Fruit fly (Drosophila melanogaster): Measurements from ENCODE around the gene kst.
A peak's percentile ranks its signal among the peaks of the same experiment; 100 is the strongest.

Gene kst

dm6 chr3L:3393951-3394834 lies 57.5 kb downstream of the kst start (continued):
- TF ChIP-seq CG32772 (GFP tag; IDR thresholded peaks at IDR 0.05) (peak; percentile 81), Sox102F (GFP tag; optimal IDR thresholded peaks at IDR 0.05) (peak; percentile 82), Six4 (GFP tag; optimal IDR thresholded peaks at IDR 0.05) (peak; percentile 70), maf-S (GFP tag; optimal IDR thresholded peaks at IDR 0.05) (no peak), Fer3 (tag; optimal IDR thresholded peaks at IDR 0.05) (peak; percentile 62), B-H2 (GFP tag; optimal IDR thresholded peaks at IDR 0.05) (no peak), pan (optimal IDR thresholded peaks at IDR 0.05) (no peak), pan (GFP tag; optimal IDR thresholded peaks at IDR 0.05 in 1 of 2, IDR thresholded peaks at IDR 0.05 in 1 of 2) (peak in 1 of 2 experiments; percentile 73), CG7556 (GFP tag; optimal IDR thresholded peaks at IDR 0.05) (peak; percentile 86), CG2712 (tag; optimal IDR thresholded peaks at IDR 0.05) (peak; percentile 93), CG10979 (tag; optimal IDR thresholded peaks at IDR 0.05) (peak; percentile 96), CG8359 (GFP tag; optimal IDR thresholded peaks at IDR 0.05; ENCODE audit: borderline replicate concordance) (peak; percentile 58), kay (GFP tag; optimal IDR thresholded peaks at IDR 0.05) (peak; percentile 74), CG1792 (GFP tag; optimal IDR thresholded peaks at IDR 0.05) (peak; percentile 80), Sox100B (GFP tag; optimal IDR thresholded peaks at IDR 0.05) (peak; percentile 87), kni (GFP tag; optimal IDR thresholded peaks at IDR 0.05) (peak; percentile 38), sisA (GFP tag; IDR thresholded peaks at IDR 0.05) (peak; percentile 90), row (GFP tag; IDR thresholded peaks at IDR 0.05) (peak; percentile 81; the same call in 2 of the 3 replicates), CG16863 (GFP tag; optimal IDR thresholded peaks at IDR 0.05) (no peak), CG7839 (tag; optimal IDR thresholded peaks at IDR 0.05) (peak; percentile 86), bab2 (GFP tag; optimal IDR thresholded peaks at IDR 0.05) (peak; percentile 77), fd3F (GFP tag; optimal IDR thresholded peaks at IDR 0.05) (no peak), Nf-YC (tag; optimal IDR thresholded peaks at IDR 0.05) (peak; percentile 54), dati (GFP tag; IDR thresholded peaks at IDR 0.05) (peak; percentile 86), Trl (optimal IDR thresholded peaks at IDR 0.05) (no peak), Trl (GFP tag; optimal IDR thresholded peaks at IDR 0.05) (no peak), dmrt99B (tag; optimal IDR thresholded peaks at IDR 0.05) (peak; percentile 88), Ptx1 (GFP tag; IDR thresholded peaks at IDR 0.05) (peak; percentile 86), knrl (GFP tag; IDR thresholded peaks at IDR 0.05; ENCODE audit: partially characterized antibody) (no peak), CG7372 (GFP tag; IDR thresholded peaks at IDR 0.05) (peak; percentile 38), CG6689 (GFP tag; IDR thresholded peaks at IDR 0.05) (no peak; the same call in none of the 2 replicates), Gsc (GFP tag; IDR thresholded peaks at IDR 0.05) (peak; percentile 53), sqz (GFP tag; optimal IDR thresholded peaks at IDR 0.05) (peak; percentile 87), stwl (tag; optimal IDR thresholded peaks at IDR 0.05) (peak; percentile 35), Gug (GFP tag; IDR thresholded peaks at IDR 0.05) (no peak; the same call in 2 of the 4 replicates), CG10543 (GFP tag; optimal IDR thresholded peaks at IDR 0.05) (peak; percentile 28), abd-A (tag; optimal IDR thresholded peaks at IDR 0.05) (peak; percentile 40), CG12071 (GFP tag; optimal IDR thresholded peaks at IDR 0.05) (peak; percentile 19), Stat92E (GFP tag; optimal IDR thresholded peaks at IDR 0.05) (peak in 1 of 3 experiments; percentile 97), dimm (GFP tag; IDR thresholded peaks at IDR 0.05) (peak; percentile 78), Dip3 (GFP tag; optimal IDR thresholded peaks at IDR 0.05) (no peak), Fer2 (tag; optimal IDR thresholded peaks at IDR 0.05) (peak; percentile 48), CG2889 (GFP tag; IDR thresholded peaks at IDR 0.05) (peak; percentile 55; the same call in 2 of the 3 replicates), Deaf1 (tag; optimal IDR thresholded peaks at IDR 0.05) (peak; percentile 61), Ravus (GFP tag; IDR thresholded peaks at IDR 0.05) (no peak; the same call in 1 of the 2 replicates), CG11247 (GFP tag; IDR thresholded peaks at IDR 0.05) (peak; percentile 4; the same call in 1 of the 2 replicates), gce (GFP tag; IDR thresholded peaks at IDR 0.05) (peak; percentile 86), CG11456 (GFP tag; IDR thresholded peaks at IDR 0.05) (peak; percentile 62), nau (GFP tag; optimal IDR thresholded peaks at IDR 0.05) (peak; percentile 34)
